Fruit fly (Drosophila melanogaster) whole organism: ENCODE data around the gene mRpL22.

Experiments
- CG8478 ChIP-seq: fragments of >200 bp; optimal IDR thresholded peaks from 2 replicates; lab custom pipeline; 2018; ENCODE audit warnings: inconsistent platforms
- pan ChIP-seq: fragments of >200 bp; optimal IDR thresholded peaks from 2 replicates; lab custom pipeline; 2017
- psq ChIP-seq: fragments of >200 bp; optimal IDR thresholded peaks from 2 replicates; lab custom pipeline; 2017

dm6 chrX:16814351-16814750 lies 30.6 kb downstream of the mRpL22 start:
- TF ChIP-seq pan (lab: Kevin White, UChicago) (no peak), psq (lab: Kevin White, UChicago) (no peak), CG8478 (lab: Kevin White, UChicago) (no peak)
